Worm (Caenorhabditis elegans) whole organism, early embryonic: Measurements from ENCODE around the gene fbxb-71.

Source experiments
- ama-1 ChIP-seq: fragments of 150-350 bp; optimal IDR thresholded peaks from 2 replicates; lab custom pipeline; 2014
- hmbx-1 ChIP-seq: sonication (generic microtip); optimal IDR thresholded peaks from 2 replicates; lab custom pipeline; 2016; ENCODE audit warnings: mild to moderate bottlenecking, missing genetic modification characterization, missing compliant biosample characterization
- tbx-37 ChIP-seq: fragments of 200-800 bp; sonication (Bioruptor generic); conservative IDR thresholded peaks from 2 replicates; pipeline ENCODE4 v1.3.6; 2022; ENCODE audit warnings: missing genetic modification reagents, missing genetic modification characterization, missing compliant biosample characterization

DNA sequence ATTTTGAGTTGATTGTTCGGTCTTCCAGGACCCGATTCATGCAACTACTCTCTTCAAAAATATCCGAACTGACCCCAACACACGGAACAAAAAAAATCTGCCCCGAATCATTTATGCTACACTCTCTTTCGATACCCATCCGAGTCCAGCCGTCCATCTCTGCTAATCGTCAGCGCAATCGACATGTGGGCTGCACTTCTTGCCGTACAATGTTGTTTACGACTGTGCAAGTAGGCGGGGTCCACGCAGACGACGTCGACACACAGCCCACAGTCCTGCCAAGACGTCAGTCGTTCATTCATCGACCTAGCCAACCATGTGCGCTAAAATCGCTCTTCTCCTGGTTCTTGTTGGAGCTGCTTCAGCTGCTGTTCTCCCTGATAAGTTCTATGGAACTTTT lies 3.9 kb upstream of the fbxb-71 start, which contains the start of gene lbp-1:
- TF ChIP-seq tbx-37 (GFP tag; lab: Robert Waterston, UW) (no peak), ama-1 (lab: Kevin White, UChicago) (no peak), hmbx-1 (tag; lab: Kevin White, UChicago) (no peak)
